Worm (Caenorhabditis elegans) whole organism, young adult: ENCODE data around the gene med-1.

Experiments used
- B0261.1 ChIP-seq: sonication (generic microtip); optimal IDR thresholded peaks from 2 replicates; lab custom pipeline; 2016; ENCODE audit warnings: mild to moderate bottlenecking, missing genetic modification characterization, moderate library complexity, missing compliant biosample characterization
- C06A6.2 ChIP-seq: fragments of 200-800 bp; sonication (Bioruptor generic); conservative IDR thresholded peaks from 2 replicates; pipeline ENCODE4 v1.3.6; 2022; ENCODE audit warnings: missing genetic modification characterization, missing compliant biosample characterization
- F10E7.11 ChIP-seq: sonication (generic microtip); optimal IDR thresholded peaks from 2 replicates; lab custom pipeline; 2017; ENCODE audit warnings: mild to moderate bottlenecking, missing genetic modification characterization, moderate library complexity, missing compliant biosample characterization
- F33H1.4 ChIP-seq: fragments of 200-800 bp; sonication (Bioruptor generic); IDR thresholded peaks from 2 replicates; pipeline ENCODE4 v1.3.6; 2022; ENCODE audit warnings: missing genetic modification reagents, missing genetic modification characterization, missing compliant biosample characterization
- F39B2.1 ChIP-seq: fragments of 200-800 bp; sonication (Bioruptor generic); IDR thresholded peaks from 2 replicates; pipeline ENCODE4 v1.3.6; 2022; ENCODE audit warnings: missing genetic modification reagents, missing genetic modification characterization, missing compliant biosample characterization
- F55B11.4 ChIP-seq: sonication (generic microtip); optimal IDR thresholded peaks from 2 replicates; lab custom pipeline; 2016; ENCODE audit warnings: missing compliant biosample characterization, missing genetic modification characterization, borderline replicate concordance; ENCODE audit not compliant: insufficient read depth
- F57C9.4 ChIP-seq: sonication (generic microtip); optimal IDR thresholded peaks from 2 replicates; lab custom pipeline; 2017; ENCODE audit warnings: mild to moderate bottlenecking, missing genetic modification characterization, missing compliant biosample characterization
- K12H6.12 ChIP-seq: fragments of 200-800 bp; sonication (Bioruptor generic); optimal IDR thresholded peaks from 2 replicates; lab custom pipeline; 2018; ENCODE audit warnings: mild to moderate bottlenecking, missing genetic modification characterization, missing compliant biosample characterization
- T26A5.8 ChIP-seq: sonication (generic microtip); optimal IDR thresholded peaks from 2 replicates; lab custom pipeline; 2016; ENCODE audit warnings: missing genetic modification characterization, missing compliant biosample characterization
- Y53F4B.3 ChIP-seq: fragments of 200-800 bp; sonication (Bioruptor generic); IDR thresholded peaks from 2 replicates; pipeline ENCODE4 v1.3.6; 2022; ENCODE audit warnings: missing genetic modification reagents, missing genetic modification characterization, missing compliant biosample characterization
- Y53G8AR.9 ChIP-seq: fragments of 200-800 bp; sonication (Bioruptor generic); conservative IDR thresholded peaks from 2 replicates; pipeline ENCODE4 v1.3.6; 2022; ENCODE audit warnings: missing genetic modification reagents, missing genetic modification characterization, missing compliant biosample characterization
- Y79H2A.3 ChIP-seq: fragments of 200-800 bp; sonication (Bioruptor generic); conservative IDR thresholded peaks from 2 replicates; pipeline ENCODE4 v1.3.6; 2022; ENCODE audit warnings: missing genetic modification reagents, missing genetic modification characterization, missing compliant biosample characterization
- akir-1 ChIP-seq: fragments of 200-800 bp; sonication (Bioruptor generic); optimal IDR thresholded peaks from 2 replicates; lab custom pipeline; 2018; ENCODE audit warnings: mild to moderate bottlenecking, missing genetic modification characterization, moderate library complexity, missing compliant biosample characterization
- ama-1 ChIP-seq, 3 experiments: fragments of 150-350 bp in 1 of 3; sonication (generic microtip) in 2 of 3; optimal IDR thresholded peaks; 2 replicates each; lab custom pipeline; 2014 to 2018; ENCODE audit warnings: missing biosample characterization in 2 of 3, missing genetic modification characterization in 2 of 3, missing genetic modification reagents in 2 of 3
- atf-7 ChIP-seq: sonication (generic microtip); optimal IDR thresholded peaks from 2 replicates; lab custom pipeline; 2017; ENCODE audit warnings: mild to moderate bottlenecking, missing genetic modification characterization, missing compliant biosample characterization
- athp-1 ChIP-seq: sonication (generic microtip); optimal IDR thresholded peaks from 2 replicates; lab custom pipeline; 2017; ENCODE audit warnings: mild to moderate bottlenecking, missing genetic modification characterization, missing compliant biosample characterization
- bed-1 ChIP-seq: fragments of 200-800 bp; sonication (Bioruptor generic); IDR thresholded peaks from 2 replicates; pipeline ENCODE4 v1.3.6; 2022; ENCODE audit warnings: missing genetic modification reagents, missing genetic modification characterization, missing compliant biosample characterization
- ceh-27 ChIP-seq: fragments of 200-800 bp; sonication (Bioruptor generic); optimal IDR thresholded peaks from 2 replicates; lab custom pipeline; 2018; ENCODE audit warnings: mild to moderate bottlenecking, missing genetic modification characterization, moderate library complexity, missing compliant biosample characterization
- ceh-40 ChIP-seq: fragments of 200-800 bp; sonication (Bioruptor generic); IDR thresholded peaks from 2 replicates; pipeline ENCODE4 v1.3.6; 2022; ENCODE audit warnings: missing genetic modification characterization, missing compliant biosample characterization
- ceh-79 ChIP-seq: sonication (generic microtip); optimal IDR thresholded peaks from 2 replicates; lab custom pipeline; 2017; ENCODE audit warnings: mild to moderate bottlenecking, missing genetic modification characterization, missing compliant biosample characterization
- die-1 ChIP-seq: sonication (generic microtip); optimal IDR thresholded peaks from 2 replicates; lab custom pipeline; 2016; ENCODE audit warnings: missing genotype, mild to moderate bottlenecking, missing genetic modification characterization, missing compliant biosample characterization
- dpl-1 ChIP-seq: fragments of 150-350 bp; optimal IDR thresholded peaks from 2 replicates; lab custom pipeline; 2014; ENCODE audit warnings: missing biosample characterization, missing genetic modification reagents, missing genetic modification characterization
- egl-44 ChIP-seq: fragments of 200-800 bp; sonication (Bioruptor generic); IDR thresholded peaks from 2 replicates; pipeline ENCODE4 v1.3.6; 2022; ENCODE audit warnings: missing genetic modification reagents, missing genetic modification characterization, missing compliant biosample characterization
- ekl-4 ChIP-seq: fragments of 200-800 bp; sonication (Bioruptor generic); IDR thresholded peaks from 2 replicates; pipeline ENCODE4 v1.3.6; 2022; ENCODE audit warnings: missing genetic modification reagents, missing genetic modification characterization, missing compliant biosample characterization
- ets-4 ChIP-seq: fragments of 200-800 bp; sonication (Bioruptor generic); optimal IDR thresholded peaks from 2 replicates; lab custom pipeline; 2018; ENCODE audit warnings: mild to moderate bottlenecking, missing genetic modification characterization, missing compliant biosample characterization
- fkh-3 ChIP-seq: sonication (generic microtip); optimal IDR thresholded peaks from 2 replicates; lab custom pipeline; 2016; ENCODE audit warnings: mild to moderate bottlenecking, missing genetic modification characterization, missing compliant biosample characterization
- him-1 ChIP-seq: sonication (generic microtip); optimal IDR thresholded peaks from 2 replicates; lab custom pipeline; 2016; ENCODE audit warnings: missing genotype, missing genetic modification reagents, missing genetic modification characterization, missing compliant biosample characterization
- hrde-1 ChIP-seq: sonication (generic microtip); optimal IDR thresholded peaks from 2 replicates; lab custom pipeline; 2016; ENCODE audit warnings: missing genetic modification characterization, mild to moderate bottlenecking, missing compliant biosample characterization, moderate library complexity, missing genotype, missing genetic modification reagents, borderline replicate concordance
- lin-26 ChIP-seq: fragments of 200-800 bp; sonication (Bioruptor generic); IDR thresholded peaks from 2 replicates; pipeline ENCODE4 v1.3.6; 2022; ENCODE audit warnings: missing genetic modification reagents, missing genetic modification characterization, missing compliant biosample characterization
- lin-54 ChIP-seq: fragments of 200-800 bp; sonication (Bioruptor generic); optimal IDR thresholded peaks from 2 replicates; lab custom pipeline; 2018; ENCODE audit warnings: mild to moderate bottlenecking, missing genetic modification characterization, missing compliant biosample characterization
- lir-1 ChIP-seq: fragments of 200-800 bp; sonication (Bioruptor generic); conservative IDR thresholded peaks from 2 replicates; pipeline ENCODE4 v1.3.6; 2022; ENCODE audit warnings: missing genetic modification reagents, missing genetic modification characterization, missing compliant biosample characterization
- lsl-1 ChIP-seq: fragments of 200-800 bp; sonication (Bioruptor generic); optimal IDR thresholded peaks from 2 replicates; lab custom pipeline; 2018; ENCODE audit warnings: mild to moderate bottlenecking, missing genetic modification characterization, moderate library complexity, missing compliant biosample characterization
- madf-6 ChIP-seq: fragments of 200-800 bp; sonication (Bioruptor generic); IDR thresholded peaks from 2 replicates; pipeline ENCODE4 v1.3.6; 2022; ENCODE audit warnings: missing genetic modification reagents, missing genetic modification characterization, missing compliant biosample characterization
- nfya-2 ChIP-seq: fragments of 200-800 bp; sonication (Bioruptor generic); IDR thresholded peaks from 2 replicates; pipeline ENCODE4 v1.3.6; 2022; ENCODE audit warnings: missing genetic modification reagents, missing genetic modification characterization, missing compliant biosample characterization
- nfyb-1 ChIP-seq: fragments of 200-800 bp; sonication (Bioruptor generic); IDR thresholded peaks from 2 replicates; pipeline ENCODE4 v1.3.6; 2022; ENCODE audit warnings: missing genetic modification reagents, missing genetic modification characterization, missing compliant biosample characterization
- nhr-80 ChIP-seq: sonication (generic microtip); optimal IDR thresholded peaks from 2 replicates; lab custom pipeline; 2016; ENCODE audit warnings: missing genetic modification characterization, missing compliant biosample characterization
- rpc-1 ChIP-seq, 2 experiments: fragments of 150-350 bp in 1 of 2; sonication (generic microtip) in 1 of 2; optimal IDR thresholded peaks; 2 replicates each; lab custom pipeline; 2014 to 2018; ENCODE audit warnings: missing biosample characterization in 1 of 2, missing genetic modification characterization in 1 of 2, missing genetic modification reagents in 1 of 2, missing genotype in 1 of 2
- sdz-38 ChIP-seq: sonication (generic microtip); optimal IDR thresholded peaks from 2 replicates; lab custom pipeline; 2016; ENCODE audit warnings: missing genotype, missing genetic modification characterization, missing compliant biosample characterization
- snpc-1.1 ChIP-seq: sonication (generic microtip); optimal IDR thresholded peaks from 2 replicates; lab custom pipeline; 2017; ENCODE audit warnings: missing genetic modification characterization, mild to moderate bottlenecking, missing compliant biosample characterization, antibody characterized with exemption, moderate library complexity, missing genotype, missing genetic modification reagents; ENCODE audit not compliant: insufficient read depth
- snpc-4 ChIP-seq, 5 experiments: fragments of 150-350 bp in 1 of 5; sonication (generic microtip) in 4 of 5; optimal IDR thresholded peaks; 2 replicates each; lab custom pipeline; 2014 to 2018; ENCODE audit warnings: missing genetic modification characterization in 5 of 5, missing biosample characterization in 3 of 5, antibody characterized with exemption in 2 of 5, mild to moderate bottlenecking in 2 of 5, missing compliant biosample characterization in 2 of 5, missing genotype in 2 of 5, moderate library complexity in 2 of 5, missing genetic modification reagents in 1 of 5
- sptf-2 ChIP-seq: fragments of 200-800 bp; sonication (Bioruptor generic); optimal IDR thresholded peaks from 2 replicates; lab custom pipeline; 2018; ENCODE audit warnings: mild to moderate bottlenecking, missing genetic modification characterization, missing compliant biosample characterization
- tlf-1 ChIP-seq: fragments of 200-800 bp; sonication (Bioruptor generic); optimal IDR thresholded peaks from 2 replicates; lab custom pipeline; 2018; ENCODE audit warnings: mild to moderate bottlenecking, missing genetic modification characterization, missing compliant biosample characterization
- unc-130 ChIP-seq: sonication (generic microtip); optimal IDR thresholded peaks from 2 replicates; lab custom pipeline; 2016; ENCODE audit warnings: missing genetic modification reagents, missing genetic modification characterization, missing compliant biosample characterization
- unc-62 ChIP-seq: fragments of 150-350 bp; optimal IDR thresholded peaks from 2 replicates; lab custom pipeline; 2014; ENCODE audit warnings: missing biosample characterization, missing genetic modification reagents, missing genetic modification characterization
- ztf-22 ChIP-seq: fragments of 200-800 bp; sonication (Bioruptor generic); optimal IDR thresholded peaks from 2 replicates; lab custom pipeline; 2018; ENCODE audit warnings: mild to moderate bottlenecking, missing genetic modification characterization, moderate library complexity, missing compliant biosample characterization
- ztf-26 ChIP-seq: sonication (generic microtip); optimal IDR thresholded peaks from 2 replicates; lab custom pipeline; 2017; ENCODE audit warnings: missing genetic modification characterization, missing compliant biosample characterization
- ztf-6 ChIP-seq: fragments of 200-800 bp; sonication (Bioruptor generic); IDR thresholded peaks from 2 replicates; pipeline ENCODE4 v1.3.6; 2022; ENCODE audit warnings: missing genetic modification reagents, missing genetic modification characterization, missing compliant biosample characterization

Gene med-1

ce11 chrX:12480447-12480998 is 50.1 kb downstream of the med-1 start, which contains the start of gene atf-6 (continued):
- TF ChIP-seq athp-1 (tag; lab: Kevin White, UChicago) (no peak), lsl-1 (GFP tag; lab: Kevin White, UChicago) (no peak), hrde-1 (tag; lab: Kevin White, UChicago) (no peak), Y53G8AR.9 (GFP tag; lab: Robert Waterston, UW) (peak; percentile 39; the same call in 1 of the 2 replicates), snpc-1.1 (no peak), ztf-22 (GFP tag; lab: Kevin White, UChicago) (no peak), F10E7.11 (tag; lab: Kevin White, UChicago) (no peak), die-1 (tag; lab: Kevin White, UChicago) (no peak), F33H1.4 (no peak), dpl-1 (GFP tag; lab: Kevin White, UChicago) (no peak), nhr-80 (tag; lab: Kevin White, UChicago) (peak; percentile 97), him-1 (tag; lab: Kevin White, UChicago) (no peak), Y79H2A.3 (GFP tag; lab: Robert Waterston, UW) (no peak), nfyb-1 (no peak), akir-1 (GFP tag; lab: Kevin White, UChicago) (no peak), lin-26 (GFP tag; lab: Robert Waterston, UW) (no peak), ama-1 (optimal IDR thresholded peaks at IDR 0.05; lab: Kevin White, UChicago) (no peak), ama-1 (GFP tag; optimal IDR thresholded peaks at IDR 0.05; lab: Kevin White, UChicago) (no peak), sptf-2 (no peak), lin-54 (GFP tag; lab: Kevin White, UChicago) (no peak), madf-6 (GFP tag; lab: Robert Waterston, UW) (no peak), ztf-6 (peak; percentile 58; the same call in 1 of the 2 replicates), T26A5.8 (no peak), snpc-4 (GFP tag; optimal IDR thresholded peaks at IDR 0.05; lab: Kevin White, UChicago) (no peak), snpc-4 (tag; optimal IDR thresholded peaks at IDR 0.05; lab: Kevin White, UChicago) (peak in 1 of 4 experiments; percentile 27), ceh-40 (GFP tag; lab: Robert Waterston, UW) (no peak), ets-4 (GFP tag; lab: Kevin White, UChicago) (peak; percentile 80), nfya-2 (GFP tag; lab: Robert Waterston, UW) (no peak), atf-7 (peak; percentile 45), ekl-4 (GFP tag; lab: Robert Waterston, UW) (0 out of 2 replicates have a peak, but pooled peaks have one; percentile 28), F55B11.4 (tag; lab: Kevin White, UChicago) (no peak), B0261.1 (tag; lab: Kevin White, UChicago) (peak; percentile 7), Y53F4B.3 (GFP tag; lab: Robert Waterston, UW) (no peak), F39B2.1 (GFP tag; lab: Robert Waterston, UW) (no peak), sdz-38 (no peak), ceh-27 (GFP tag; lab: Kevin White, UChicago) (peak; percentile 88), ceh-79 (tag; lab: Kevin White, UChicago) (no peak), unc-62 (GFP tag; lab: Kevin White, UChicago) (no peak), lir-1 (GFP tag; lab: Robert Waterston, UW) (no peak), egl-44 (GFP tag; lab: Robert Waterston, UW) (peak; percentile 71; the same call in 1 of the 2 replicates), C06A6.2 (GFP tag; lab: Robert Waterston, UW) (peak; percentile 57; the same call in 1 of the 2 replicates), K12H6.12 (tag; lab: Kevin White, UChicago) (peak; percentile 96), tlf-1 (no peak), ztf-26 (peak; percentile 53), fkh-3 (tag; lab: Kevin White, UChicago) (no peak), rpc-1 (optimal IDR thresholded peaks at IDR 0.05; lab: Kevin White, UChicago) (no peak), rpc-1 (tag; optimal IDR thresholded peaks at IDR 0.05; lab: Kevin White, UChicago) (no peak), bed-1 (no peak), F57C9.4 (tag; lab: Kevin White, UChicago) (no peak), unc-130 (no peak)
